Worm (Caenorhabditis elegans) whole organism, mixed stage, embryonic: ENCODE measurements around the gene deg-3.

Source experiments
- bed-3 ChIP-seq: fragments of 200-800 bp; sonication (Bioruptor generic); optimal IDR thresholded peaks from 3 replicates; lab custom pipeline; 2018; ENCODE audit warnings: mild to moderate bottlenecking, missing genetic modification characterization, moderate library complexity, missing compliant biosample characterization
- lsy-2 ChIP-seq: fragments of 150-350 bp; optimal IDR thresholded peaks from 2 replicates; lab custom pipeline; 2014; ENCODE audit warnings: missing biosample characterization, missing genetic modification characterization
- mab-5 ChIP-seq: fragments of 150-350 bp; optimal IDR thresholded peaks from 2 replicates; lab custom pipeline; 2014; ENCODE audit warnings: missing biosample characterization, missing genetic modification characterization
- nhr-237 ChIP-seq: fragments of 150-350 bp; optimal IDR thresholded peaks from 2 replicates; lab custom pipeline; 2014; ENCODE audit warnings: missing biosample characterization, missing genetic modification characterization
- nhr-28 ChIP-seq: fragments of 150-350 bp; optimal IDR thresholded peaks from 2 replicates; lab custom pipeline; 2014; ENCODE audit warnings: missing biosample characterization, missing genetic modification characterization
- pha-4 ChIP-seq: fragments of 150-350 bp; optimal IDR thresholded peaks from 2 replicates; lab custom pipeline; 2018; ENCODE audit warnings: missing biosample characterization, missing genetic modification reagents, missing genetic modification characterization
- tbx-8 ChIP-seq: fragments of 200-800 bp; sonication (Bioruptor generic); optimal IDR thresholded peaks from 2 replicates; lab custom pipeline; 2018; ENCODE audit warnings: mild to moderate bottlenecking, missing genetic modification characterization, moderate library complexity, missing compliant biosample characterization
- unc-62 ChIP-seq: fragments of 150-350 bp; optimal IDR thresholded peaks from 2 replicates; lab custom pipeline; 2014; ENCODE audit warnings: missing biosample characterization, missing genetic modification reagents, missing genetic modification characterization
- ztf-11 ChIP-seq: fragments of 150-350 bp; optimal IDR thresholded peaks from 2 replicates; lab custom pipeline; 2014; ENCODE audit warnings: missing biosample characterization, missing genetic modification characterization

DNA sequence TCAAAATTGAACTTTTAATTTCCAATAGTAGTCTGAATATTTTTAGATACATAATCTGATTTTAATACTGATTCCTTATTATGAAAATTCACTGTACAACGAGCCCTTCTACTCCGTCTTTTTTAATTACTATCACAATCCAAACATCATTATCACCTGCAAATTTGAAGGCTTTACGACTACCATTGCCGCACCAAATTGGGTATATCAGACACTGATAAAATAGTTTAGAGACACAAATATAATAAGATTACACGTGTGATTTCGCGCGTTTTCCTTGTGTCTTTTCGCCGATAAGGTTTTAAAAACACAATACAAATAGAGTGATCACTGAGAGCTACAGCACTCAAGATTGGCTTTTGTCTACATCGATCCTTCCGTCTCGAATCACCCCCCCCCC is 11.9 kb downstream of the deg-3 start:
- TF ChIP-seq lsy-2 (tag; lab: Kevin White, UChicago) (no peak), nhr-237 (tag; lab: Kevin White, UChicago) (no peak), nhr-28 (tag; lab: Kevin White, UChicago) (no peak), pha-4 (tag; lab: Kevin White, UChicago) (no peak), tbx-8 (no peak), unc-62 (GFP tag; lab: Kevin White, UChicago) (no peak), bed-3 (GFP tag; lab: Kevin White, UChicago) (no peak), mab-5 (tag; lab: Kevin White, UChicago) (no peak), ztf-11 (no peak)
